Fruit fly (Drosophila melanogaster): ENCODE data around the gene CG44037.

Gene CG44037

dm6 chr3R:12250204-12250603, 8.3 kb upstream of the CG44037 start:
- TF ChIP-seq CG17801 (GFP tag; optimal IDR thresholded peaks at IDR 0.05; ENCODE audit: partially characterized antibody): no peak

- TF ChIP-seq CG17801 (GFP tag; optimal IDR thresholded peaks at IDR 0.05; ENCODE audit: partially characterized antibody): no peak
These were observed 7.0 kb upstream of the CG44037 start for dm6 chr3R:12251534-12251933.

dm6 chr3R:12252457-12253065, 6.0 kb upstream of the CG44037 start:
- no peak for TF ChIP-seq CG17801 (GFP tag; optimal IDR thresholded peaks at IDR 0.05; ENCODE audit: partially characterized antibody)

- TF ChIP-seq CG17801 (GFP tag; optimal IDR thresholded peaks at IDR 0.05; ENCODE audit: partially characterized antibody): no peak
These were observed 4.7 kb upstream of the CG44037 start, which contains the start of gene CG3942 for dm6 chr3R:12253887-12254286. TSS of gene CG3942 (plus strand) at chr3R:12254187.

- TF ChIP-seq CG17801 (GFP tag; optimal IDR thresholded peaks at IDR 0.05; ENCODE audit: partially characterized antibody): no peak
These were observed 476 bp downstream of the CG44037 start for dm6 chr3R:12259013-12259412.

dm6 chr3R:12259819-12260218, 1.3 kb downstream of the CG44037 start:
- no peak for TF ChIP-seq CG17801 (GFP tag; optimal IDR thresholded peaks at IDR 0.05; ENCODE audit: partially characterized antibody)

dm6 chr3R:12260669-12261068, 2.1 kb downstream of the CG44037 start, which contains the start of gene CG44038:
TSS of gene CG44038 (plus strand) at chr3R:12260969.
- TF ChIP-seq CG17801 (GFP tag; optimal IDR thresholded peaks at IDR 0.05; ENCODE audit: partially characterized antibody): no peak

dm6 chr3R:12269889-12270403, 11.4 kb downstream of the CG44037 start:
- TF ChIP-seq CG17801 (GFP tag; optimal IDR thresholded peaks at IDR 0.05; ENCODE audit: partially characterized antibody): no peak

dm6 chr3R:12270590-12270989, 12.1 kb downstream of the CG44037 start, which contains the start of gene CG17738:
TSS of gene CG17738 (plus strand) at chr3R:12270890.
- no peak for TF ChIP-seq CG17801 (GFP tag; optimal IDR thresholded peaks at IDR 0.05; ENCODE audit: partially characterized antibody)

dm6 chr3R:12272826-12273225, 14.3 kb downstream of the CG44037 start, which contains the start of gene Sfp87B:
TSS of gene Sfp87B (plus strand) at chr3R:12273126.
- TF ChIP-seq CG17801 (GFP tag; optimal IDR thresholded peaks at IDR 0.05; ENCODE audit: partially characterized antibody): no peak

dm6 chr3R:12279019-12279418, 20.5 kb downstream of the CG44037 start:
- TF ChIP-seq CG17801 (GFP tag; optimal IDR thresholded peaks at IDR 0.05; ENCODE audit: partially characterized antibody): no peak

- no peak for TF ChIP-seq CG17801 (GFP tag; optimal IDR thresholded peaks at IDR 0.05; ENCODE audit: partially characterized antibody)
These were observed 22.3 kb downstream of the CG44037 start for dm6 chr3R:12280729-12281342.

- no peak for TF ChIP-seq CG17801 (GFP tag; optimal IDR thresholded peaks at IDR 0.05; ENCODE audit: partially characterized antibody)
These were observed 27.1 kb downstream of the CG44037 start for dm6 chr3R:12285589-12285988.

- no peak for TF ChIP-seq CG17801 (GFP tag; optimal IDR thresholded peaks at IDR 0.05; ENCODE audit: partially characterized antibody)
These were observed 30.2 kb downstream of the CG44037 start for dm6 chr3R:12288580-12289299.

- no peak for TF ChIP-seq CG17801 (GFP tag; optimal IDR thresholded peaks at IDR 0.05; ENCODE audit: partially characterized antibody)
These were observed 32.1 kb downstream of the CG44037 start for dm6 chr3R:12290466-12291237.
